Worm (Caenorhabditis elegans): ENCODE results near the gene T27A8.3.
A peak's percentile ranks its signal among the peaks of the same experiment; 100 is the strongest.

The T27A8.3 gene

DNA sequence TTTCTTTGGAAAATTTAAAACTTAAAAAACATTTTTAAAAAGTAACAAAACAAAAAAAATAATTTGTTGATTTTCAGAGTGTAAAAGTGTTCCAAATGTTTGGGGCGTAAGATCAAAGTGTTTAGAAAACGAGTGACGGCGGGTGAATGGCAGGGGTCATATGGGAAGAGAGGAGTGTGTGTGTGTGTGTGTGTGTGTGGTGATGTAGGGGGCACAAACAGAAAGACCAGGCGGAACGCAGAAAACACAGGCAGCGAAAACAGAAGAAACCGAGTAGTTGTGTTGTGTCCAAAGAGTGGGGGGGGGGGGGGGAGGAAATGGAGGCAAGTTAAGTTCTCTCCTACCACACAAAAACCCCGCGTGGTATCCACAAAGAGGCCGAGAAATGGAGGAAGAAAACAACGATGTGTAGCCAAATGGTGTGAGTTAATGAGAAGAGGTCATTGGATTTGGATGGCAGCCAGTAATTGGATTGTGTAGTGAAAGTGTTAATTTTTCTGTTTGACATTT, 22.2 kb upstream of the T27A8.3 start, which contains the start of gene B0395.3 (continued):
- TF ChIP-seq ets-4 (GFP tag; optimal IDR thresholded peaks at IDR 0.05): no peak
- TF ChIP-seq madf-10 (tag; optimal IDR thresholded peaks at IDR 0.05): peak; percentile 7
- peak; percentile 5 for TF ChIP-seq chd-7 (tag; optimal IDR thresholded peaks at IDR 0.05)
- peak; percentile 14; the same call in 1 of the 2 replicates for TF ChIP-seq ekl-4 (GFP tag; IDR thresholded peaks at IDR 0.05)
- peak; percentile 8 for TF ChIP-seq unc-62 (GFP tag; optimal IDR thresholded peaks at IDR 0.05)
- no peak for TF ChIP-seq hsf-1 (GFP tag; IDR thresholded peaks at IDR 0.05)
- TF ChIP-seq rcor-1 (GFP tag; IDR thresholded peaks at IDR 0.05): 0 out of 2 replicates have a peak, but pooled peaks have one; percentile 21
- TF ChIP-seq tbp1 (GFP tag; optimal IDR thresholded peaks at IDR 0.05): peak; percentile 31
- no peak for TF ChIP-seq nhr-27 (tag; optimal IDR thresholded peaks at IDR 0.05)
- no peak for TF ChIP-seq efl-1 (GFP tag; optimal IDR thresholded peaks at IDR 0.05)
- no peak for TF ChIP-seq ztf-6 (GFP tag; IDR thresholded peaks at IDR 0.05)
- no peak for TF ChIP-seq ceh-100 (GFP tag; IDR thresholded peaks at IDR 0.05)
- peak; percentile 66 for TF ChIP-seq nhr-80 (tag; optimal IDR thresholded peaks at IDR 0.05)
- TF ChIP-seq ceh-27 (GFP tag; optimal IDR thresholded peaks at IDR 0.05): peak; percentile 76
- TF ChIP-seq nhr-179 (tag; optimal IDR thresholded peaks at IDR 0.05): no peak
- no peak for TF ChIP-seq madf-6 (GFP tag; IDR thresholded peaks at IDR 0.05)
- TF ChIP-seq dpl-1 (GFP tag; optimal IDR thresholded peaks at IDR 0.05): no peak
- TF ChIP-seq cebp-1 (GFP tag; IDR thresholded peaks at IDR 0.05): no peak
- TF ChIP-seq cebp-1 (tag; optimal IDR thresholded peaks at IDR 0.05): peak; percentile 75
- peak; percentile 4 for TF ChIP-seq B0261.1 (tag; optimal IDR thresholded peaks at IDR 0.05)
- no peak for TF ChIP-seq rec-8 (tag; optimal IDR thresholded peaks at IDR 0.05)
- no peak for TF ChIP-seq F57A8.1 (GFP tag; optimal IDR thresholded peaks at IDR 0.05)
- no peak for TF ChIP-seq F52B5.7 (tag; optimal IDR thresholded peaks at IDR 0.05)
- TF ChIP-seq dox-1 (GFP tag; IDR thresholded peaks at IDR 0.05): peak; percentile 62
- TF ChIP-seq K12H6.12 (tag; optimal IDR thresholded peaks at IDR 0.05): peak; percentile 73
- TF ChIP-seq nhr-90 (tag; optimal IDR thresholded peaks at IDR 0.05): no peak
- TF ChIP-seq aptf-3 (GFP tag; IDR thresholded peaks at IDR 0.05): no peak
- peak; percentile 49 for TF ChIP-seq mcd-1 (GFP tag; IDR thresholded peaks at IDR 0.05)
- no peak for TF ChIP-seq let-607 (tag; optimal IDR thresholded peaks at IDR 0.05)
- TF ChIP-seq lsy-27 (tag; optimal IDR thresholded peaks at IDR 0.05; ENCODE audit: borderline replicate concordance, insufficient read depth): no peak
- no peak for TF ChIP-seq lag-1 (GFP tag; IDR thresholded peaks at IDR 0.05)

- TF ChIP-seq let-607 (tag; optimal IDR thresholded peaks at IDR 0.05): no peak
- no peak for TF ChIP-seq ZK185.1 (tag; optimal IDR thresholded peaks at IDR 0.05; ENCODE audit: poor library complexity, severe bottlenecking)
- TF ChIP-seq snpc-1.1 (tag; optimal IDR thresholded peaks at IDR 0.05; ENCODE audit: insufficient read depth): no peak
- no peak for TF ChIP-seq unc-130 (GFP tag; optimal IDR thresholded peaks at IDR 0.05)
- TF ChIP-seq nhr-80 (tag; optimal IDR thresholded peaks at IDR 0.05): peak; percentile 21
- no peak for TF ChIP-seq madf-6 (GFP tag; IDR thresholded peaks at IDR 0.05)
- TF ChIP-seq hsf-1 (GFP tag; IDR thresholded peaks at IDR 0.05): no peak
Observed at ce11 chrX:16041808-16042207, 20.7 kb upstream of the T27A8.3 start.

- TF ChIP-seq hmg-1.2 (GFP tag; IDR thresholded peaks at IDR 0.05): peak; percentile 42; the same call in 1 of the 2 replicates
- TF ChIP-seq rpc-1 (optimal IDR thresholded peaks at IDR 0.05): peak; percentile 58
- TF ChIP-seq rpc-1 (tag; optimal IDR thresholded peaks at IDR 0.05): peak; percentile 79
- no peak for TF ChIP-seq ceh-40 (GFP tag; IDR thresholded peaks at IDR 0.05)
- TF ChIP-seq snpc-1.1 (tag; optimal IDR thresholded peaks at IDR 0.05; ENCODE audit: insufficient read depth): peak; percentile 23
- TF ChIP-seq tbp1 (GFP tag; optimal IDR thresholded peaks at IDR 0.05): peak; percentile 88
- TF ChIP-seq hlh-26 (GFP tag; conservative IDR thresholded peaks at IDR 0.05): no peak
- peak; percentile 16 for TF ChIP-seq nhr-90 (tag; optimal IDR thresholded peaks at IDR 0.05)
- TF ChIP-seq ceh-100 (GFP tag; IDR thresholded peaks at IDR 0.05): no peak
- TF ChIP-seq let-526 (GFP tag; IDR thresholded peaks at IDR 0.05): no peak
- TF ChIP-seq lin-26 (GFP tag; IDR thresholded peaks at IDR 0.05): peak; percentile 73
- no peak for TF ChIP-seq attf-3 (GFP tag; conservative IDR thresholded peaks at IDR 0.05)
- TF ChIP-seq F23B12.7 (tag; optimal IDR thresholded peaks at IDR 0.05; ENCODE audit: insufficient read depth): peak; percentile 18
- TF ChIP-seq nhr-27 (tag; optimal IDR thresholded peaks at IDR 0.05): no peak
- TF ChIP-seq repo-1 (tag; optimal IDR thresholded peaks at IDR 0.05): no peak
- TF ChIP-seq ztf-25 (GFP tag; IDR thresholded peaks at IDR 0.05): 0 out of 2 replicates have a peak, but pooled peaks have one; percentile 17
- 0 out of 2 replicates have a peak, but pooled peaks have one; percentile 9 for TF ChIP-seq mcd-1 (GFP tag; IDR thresholded peaks at IDR 0.05)
Observed at ce11 chrX:16042480-16042879, 20.0 kb upstream of the T27A8.3 start.
